Worm (Caenorhabditis elegans): Measurements from ENCODE around the gene C41H7.9.

ce11 chrII:2985935-2986498 lies 26.0 kb downstream of the C41H7.9 start:
- TF ChIP-seq sma-9 (GFP tag; optimal IDR thresholded peaks at IDR 0.05) (no peak), sma-9 (tag; optimal IDR thresholded peaks at IDR 0.05) (no peak), nhr-12 (tag; optimal IDR thresholded peaks at IDR 0.05) (no peak), snpc-4 (tag; optimal IDR thresholded peaks at IDR 0.05) (no peak), unc-39 (tag; optimal IDR thresholded peaks at IDR 0.05) (no peak), ama-1 (optimal IDR thresholded peaks at IDR 0.05) (no peak), nhr-237 (tag; optimal IDR thresholded peaks at IDR 0.05) (no peak), nhr-10 (tag; optimal IDR thresholded peaks at IDR 0.05) (no peak)

Data from whole organism, L2 larva.